Worm (Caenorhabditis elegans): ENCODE results near the gene C32B5.15.
"Not testable (repeated sequence)": the region's sequence is repeated elsewhere in the genome, so short reads cannot be mapped to it uniquely, and the experiment has no call there.

C32B5.15 gene

ce11 chrII:994231-994630, 21.5 kb upstream of the C32B5.15 start, which contains the start of gene F45D11.7:
Gene F45D11.7 (plus strand): TSS chrII:994531.
- TF ChIP-seq nhr-23, nhr-76, ceh-28 (tag; optimal IDR thresholded peaks at IDR 0.05): not testable (repeated sequence)

ce11 chrII:991300-991699, 18.6 kb upstream of the C32B5.15 start, which contains the start of gene fbxc-42:
Gene fbxc-42 (plus strand): TSS chrII:991600.
- TF ChIP-seq snpc-4 (tag; optimal IDR thresholded peaks at IDR 0.05) (no peak), elt-1 (tag; optimal IDR thresholded peaks at IDR 0.05) (no peak), nhr-77 (tag; optimal IDR thresholded peaks at IDR 0.05) (no peak), pha-4 (tag; optimal IDR thresholded peaks at IDR 0.05) (no peak), ceh-16 (tag; optimal IDR thresholded peaks at IDR 0.05) (no peak), ZK546.5 (tag; optimal IDR thresholded peaks at IDR 0.05) (no peak), nhr-76 (tag; optimal IDR thresholded peaks at IDR 0.05) (no peak), nhr-67 (tag; optimal IDR thresholded peaks at IDR 0.05) (no peak), egl-5 (tag; optimal IDR thresholded peaks at IDR 0.05) (no peak), ztf-11 (tag; optimal IDR thresholded peaks at IDR 0.05) (no peak), fos-1 (tag; optimal IDR thresholded peaks at IDR 0.05) (no peak)

ce11 chrII:988437-988836, 15.7 kb upstream of the C32B5.15 start, which contains the start of gene fbxc-39:
Gene fbxc-39 (plus strand): TSS chrII:988737.
- TF ChIP-seq aly-2 (tag; optimal IDR thresholded peaks at IDR 0.05): no peak
- TF ChIP-seq mml-1 (tag; optimal IDR thresholded peaks at IDR 0.05): no peak
- no peak for TF ChIP-seq nhr-43 (tag; optimal IDR thresholded peaks at IDR 0.05; ENCODE audit: poor library complexity, severe bottlenecking)
- no peak for TF ChIP-seq R02D3.7 (tag; optimal IDR thresholded peaks at IDR 0.05)
- TF ChIP-seq nhr-76 (tag; optimal IDR thresholded peaks at IDR 0.05): no peak
- TF ChIP-seq eor-1 (tag; optimal IDR thresholded peaks at IDR 0.05): no peak
- no peak for TF ChIP-seq nhr-67 (tag; optimal IDR thresholded peaks at IDR 0.05)
- TF ChIP-seq skn-1 (tag; optimal IDR thresholded peaks at IDR 0.05): no peak
- no peak for TF ChIP-seq ceh-9 (tag; optimal IDR thresholded peaks at IDR 0.05)
- no peak for TF ChIP-seq nhr-28 (tag; optimal IDR thresholded peaks at IDR 0.05)
- TF ChIP-seq nhr-12 (tag; optimal IDR thresholded peaks at IDR 0.05): no peak
- no peak for TF ChIP-seq lin-39 (tag; optimal IDR thresholded peaks at IDR 0.05)
- no peak for TF ChIP-seq ZK546.5 (tag; optimal IDR thresholded peaks at IDR 0.05)
- TF ChIP-seq sea-2 (GFP tag; optimal IDR thresholded peaks at IDR 0.05): no peak
- no peak for TF ChIP-seq tbx-2 (tag; optimal IDR thresholded peaks at IDR 0.05)
- no peak for TF ChIP-seq ceh-28 (tag; optimal IDR thresholded peaks at IDR 0.05)
- no peak for TF ChIP-seq ceh-16 (tag; optimal IDR thresholded peaks at IDR 0.05)
- TF ChIP-seq ztf-4 (tag; optimal IDR thresholded peaks at IDR 0.05): no peak
- no peak for TF ChIP-seq elt-1 (tag; optimal IDR thresholded peaks at IDR 0.05)

ce11 chrII:985703-986102, 13.0 kb upstream of the C32B5.15 start, which contains the start of gene fbxc-40:
Gene fbxc-40 (plus strand): TSS chrII:986003.
- TF ChIP-seq pqm-1, nhr-25, fkh-2 (tag; optimal IDR thresholded peaks at IDR 0.05): not testable (repeated sequence)

ce11 chrII:982842-983241, 10.1 kb upstream of the C32B5.15 start, which contains the start of gene srh-274:
Gene srh-274 (plus strand): TSS chrII:983142.
- no peak for TF ChIP-seq unc-39 (tag; optimal IDR thresholded peaks at IDR 0.05)
- TF ChIP-seq tbx-2 (tag; optimal IDR thresholded peaks at IDR 0.05): no peak
- no peak for TF ChIP-seq nhr-11 (tag; optimal IDR thresholded peaks at IDR 0.05)
- no peak for TF ChIP-seq pha-4 (tag; optimal IDR thresholded peaks at IDR 0.05)
- TF ChIP-seq fkh-10 (GFP tag; optimal IDR thresholded peaks at IDR 0.05): no peak
- TF ChIP-seq snpc-4 (tag; optimal IDR thresholded peaks at IDR 0.05): no peak

ce11 chrII:979135-979534, 6.4 kb upstream of the C32B5.15 start, which contains the start of the genes fbxc-17 and fbxc-15:
Gene fbxc-17 (minus strand): TSS chrII:979235.
Gene fbxc-15 (plus strand): TSS chrII:979423.
- no peak for TF ChIP-seq ceh-9 (tag; optimal IDR thresholded peaks at IDR 0.05)
- TF ChIP-seq nhr-12 (tag; optimal IDR thresholded peaks at IDR 0.05): no peak
- no peak for TF ChIP-seq mdl-1 (tag; optimal IDR thresholded peaks at IDR 0.05)
- no peak for TF ChIP-seq elt-3 (tag; optimal IDR thresholded peaks at IDR 0.05)
- no peak for TF ChIP-seq ama-1 (optimal IDR thresholded peaks at IDR 0.05)
- no peak for TF ChIP-seq skn-1 (tag; optimal IDR thresholded peaks at IDR 0.05)
- no peak for TF ChIP-seq nhr-76 (tag; optimal IDR thresholded peaks at IDR 0.05)
- TF ChIP-seq nhr-67 (tag; optimal IDR thresholded peaks at IDR 0.05): no peak
- TF ChIP-seq lin-39 (tag; optimal IDR thresholded peaks at IDR 0.05): no peak
- TF ChIP-seq fkh-2 (tag; optimal IDR thresholded peaks at IDR 0.05): no peak
- TF ChIP-seq ceh-82 (tag; optimal IDR thresholded peaks at IDR 0.05): no peak
- TF ChIP-seq R02D3.7 (tag; optimal IDR thresholded peaks at IDR 0.05): no peak
